Worm (Caenorhabditis elegans) whole organism, mixed stage, embryonic: ENCODE results near the gene F14H3.3.

Source experiments
- M03D4.4 ChIP-seq: sonication (generic microtip); optimal IDR thresholded peaks from 2 replicates; lab custom pipeline; 2017; ENCODE audit warnings: mild to moderate bottlenecking, missing genetic modification characterization, missing compliant biosample characterization
- blmp-1 ChIP-seq: fragments of 150-350 bp; optimal IDR thresholded peaks from 2 replicates; lab custom pipeline; 2014; ENCODE audit warnings: missing biosample characterization, missing genetic modification characterization
- ceh-39 ChIP-seq: fragments of 150-350 bp; optimal IDR thresholded peaks from 2 replicates; lab custom pipeline; 2014; ENCODE audit warnings: missing biosample characterization, missing genetic modification characterization
- ceh-43 ChIP-seq: fragments of 200-800 bp; sonication (Bioruptor generic); optimal IDR thresholded peaks from 2 replicates; lab custom pipeline; 2018; ENCODE audit warnings: mild to moderate bottlenecking, missing genetic modification characterization, moderate library complexity, missing compliant biosample characterization
- flh-1 ChIP-seq: fragments of 200-800 bp; sonication (Bioruptor generic); optimal IDR thresholded peaks from 2 replicates; lab custom pipeline; 2018; ENCODE audit warnings: mild to moderate bottlenecking, missing genetic modification characterization, moderate library complexity, missing compliant biosample characterization
- ham-2 ChIP-seq: fragments of 200-800 bp; sonication (Bioruptor generic); optimal IDR thresholded peaks from 2 replicates; lab custom pipeline; 2018; ENCODE audit warnings: mild to moderate bottlenecking, missing genetic modification characterization, missing compliant biosample characterization
- hlh-1 ChIP-seq: fragments of 150-350 bp; optimal IDR thresholded peaks from 2 replicates; lab custom pipeline; 2014; ENCODE audit warnings: missing biosample characterization, missing genetic modification reagents, missing genetic modification characterization
- lin-13 ChIP-seq: fragments of 150-350 bp; optimal IDR thresholded peaks from 2 replicates; lab custom pipeline; 2014; ENCODE audit warnings: missing biosample characterization, missing genetic modification characterization
- lsy-2 ChIP-seq: fragments of 150-350 bp; optimal IDR thresholded peaks from 2 replicates; lab custom pipeline; 2014; ENCODE audit warnings: missing biosample characterization, missing genetic modification characterization
- mab-5 ChIP-seq: fragments of 150-350 bp; optimal IDR thresholded peaks from 2 replicates; lab custom pipeline; 2014; ENCODE audit warnings: missing biosample characterization, missing genetic modification characterization
- mls-2 ChIP-seq: sonication (generic microtip); optimal IDR thresholded peaks from 2 replicates; lab custom pipeline; 2016; ENCODE audit warnings: mild to moderate bottlenecking, missing genetic modification characterization, moderate library complexity, missing compliant biosample characterization
- nhr-12 ChIP-seq: fragments of 150-350 bp; optimal IDR thresholded peaks from 2 replicates; lab custom pipeline; 2014; ENCODE audit warnings: missing biosample characterization, missing genetic modification characterization
- nhr-2 ChIP-seq: fragments of 150-350 bp; optimal IDR thresholded peaks from 2 replicates; lab custom pipeline; 2014; ENCODE audit warnings: missing biosample characterization, missing genetic modification characterization
- nhr-237 ChIP-seq: fragments of 150-350 bp; optimal IDR thresholded peaks from 2 replicates; lab custom pipeline; 2014; ENCODE audit warnings: missing biosample characterization, missing genetic modification characterization
- pha-4 ChIP-seq: fragments of 150-350 bp; optimal IDR thresholded peaks from 2 replicates; lab custom pipeline; 2018; ENCODE audit warnings: missing biosample characterization, missing genetic modification reagents, missing genetic modification characterization
- snpc-4 ChIP-seq: fragments of 150-350 bp; optimal IDR thresholded peaks from 2 replicates; lab custom pipeline; 2014; ENCODE audit warnings: missing biosample characterization, missing genetic modification characterization
- tbx-8 ChIP-seq: fragments of 200-800 bp; sonication (Bioruptor generic); optimal IDR thresholded peaks from 2 replicates; lab custom pipeline; 2018; ENCODE audit warnings: mild to moderate bottlenecking, missing genetic modification characterization, moderate library complexity, missing compliant biosample characterization
- unc-39 ChIP-seq: fragments of 150-350 bp; optimal IDR thresholded peaks from 2 replicates; lab custom pipeline; 2014; ENCODE audit warnings: missing biosample characterization, missing genetic modification characterization
- unc-62 ChIP-seq: fragments of 150-350 bp; optimal IDR thresholded peaks from 2 replicates; lab custom pipeline; 2014; ENCODE audit warnings: missing biosample characterization, missing genetic modification reagents, missing genetic modification characterization
- ztf-11 ChIP-seq: fragments of 150-350 bp; optimal IDR thresholded peaks from 2 replicates; lab custom pipeline; 2014; ENCODE audit warnings: missing biosample characterization, missing genetic modification characterization

The F14H3.3 gene

DNA sequence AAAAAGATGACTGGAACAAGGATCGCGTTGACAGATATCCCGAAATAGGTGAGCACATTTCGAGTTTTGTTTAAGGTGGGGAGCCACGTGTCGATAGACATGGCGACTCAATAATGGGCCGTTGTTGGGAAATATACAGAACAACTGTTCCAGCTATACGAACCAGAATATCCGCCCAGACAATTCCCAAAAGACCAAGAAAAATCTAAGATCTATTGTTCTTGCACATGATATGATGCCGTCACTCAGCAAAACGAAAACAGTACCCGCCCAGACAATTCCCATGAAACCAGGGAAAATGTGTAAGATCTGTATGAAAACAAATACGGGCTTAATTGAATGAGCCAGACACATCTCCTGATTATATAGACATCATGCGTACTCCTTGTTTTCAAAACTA is 45.8 kb downstream of the F14H3.3 start, which contains the start of gene str-231:
Gene str-231, minus strand, starts transcription at position 101 of the 400 bp plus-strand sequence.
- no peak for TF ChIP-seq mab-5 (tag; lab: Kevin White, UChicago)
- TF ChIP-seq mls-2 (tag; lab: Kevin White, UChicago), result no peak
- TF ChIP-seq unc-39, result no peak
- no peak for TF ChIP-seq lin-13 (tag; lab: Kevin White, UChicago)

DNA sequence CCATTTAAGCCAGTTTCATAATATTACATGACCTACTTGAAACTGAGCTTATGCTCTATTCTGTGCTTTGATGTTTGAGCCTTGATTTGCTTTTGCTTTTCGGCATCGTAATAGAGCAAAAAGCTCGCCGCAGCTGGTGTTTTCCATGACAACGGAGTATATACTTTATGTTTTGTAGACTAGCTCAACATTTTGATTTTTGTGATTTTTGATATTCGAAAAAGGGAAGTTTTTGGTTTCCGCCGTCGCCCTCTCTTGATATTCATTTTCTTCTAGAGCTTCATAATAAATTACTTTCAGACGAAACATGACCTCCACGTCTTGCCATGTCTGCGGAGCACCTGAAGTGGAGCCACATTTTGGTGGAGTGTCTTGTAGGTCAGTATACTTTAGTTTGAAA is 51.0 kb downstream of the F14H3.3 start, which contains the start of gene nhr-63:
Gene nhr-63, plus strand, starts transcription at position 301 of the 400 bp plus-strand sequence.
- TF ChIP-seq tbx-8 (no peak), nhr-12 (tag; lab: Kevin White, UChicago) (no peak), ham-2 (GFP tag; lab: Kevin White, UChicago) (no peak), ztf-11 (tag; lab: Kevin White, UChicago) (no peak), pha-4 (tag; lab: Kevin White, UChicago) (no peak), snpc-4 (tag; lab: Kevin White, UChicago) (no peak), unc-62 (GFP tag; lab: Kevin White, UChicago) (no peak), blmp-1 (tag; lab: Kevin White, UChicago) (no peak), lsy-2 (no peak), flh-1 (no peak), ceh-43 (no peak), hlh-1 (no peak), lin-13 (tag; lab: Kevin White, UChicago) (no peak), M03D4.4 (tag; lab: Kevin White, UChicago) (no peak), nhr-2 (tag; lab: Kevin White, UChicago) (no peak), ceh-39 (tag; lab: Kevin White, UChicago) (no peak), nhr-237 (no peak)
